Worm (Caenorhabditis elegans) whole organism, early embryonic: ENCODE results near the gene nstp-9.

ENCODE experiments used
- B0310.2 ChIP-seq: sonication (generic microtip); optimal IDR thresholded peaks from 2 replicates; lab custom pipeline; 2016; ENCODE audit warnings: mild to moderate bottlenecking, missing genetic modification characterization, missing compliant biosample characterization
- F13C5.2 ChIP-seq: sonication (generic microtip); optimal IDR thresholded peaks from 2 replicates; lab custom pipeline; 2017; ENCODE audit warnings: mild to moderate bottlenecking, missing genetic modification characterization, inconsistent platforms, missing compliant biosample characterization
- aly-1 ChIP-seq: sonication (generic microtip); optimal IDR thresholded peaks from 2 replicates; lab custom pipeline; 2016; ENCODE audit warnings: missing genetic modification characterization, missing compliant biosample characterization
- ama-1 ChIP-seq: fragments of 150-350 bp; optimal IDR thresholded peaks from 2 replicates; lab custom pipeline; 2014
- ceh-13 ChIP-seq: fragments of 200-800 bp; sonication (Bioruptor generic); optimal IDR thresholded peaks from 2 replicates; lab custom pipeline; 2018; ENCODE audit warnings: mild to moderate bottlenecking, missing genetic modification characterization, missing compliant biosample characterization
- ceh-36 ChIP-seq: sonication (generic microtip); optimal IDR thresholded peaks from 2 replicates; lab custom pipeline; 2016; ENCODE audit warnings: missing genetic modification characterization, inconsistent platforms, missing compliant biosample characterization
- ets-7 ChIP-seq: sonication (generic microtip); optimal IDR thresholded peaks from 2 replicates; lab custom pipeline; 2016; ENCODE audit warnings: missing genotype, missing genetic modification characterization, missing compliant biosample characterization
- flt-1 ChIP-seq: fragments of 200-800 bp; sonication (Bioruptor generic); IDR thresholded peaks from 2 replicates; pipeline ENCODE4 v1.3.6; 2022; ENCODE audit warnings: missing genetic modification characterization, missing compliant biosample characterization
- hmbx-1 ChIP-seq: sonication (generic microtip); optimal IDR thresholded peaks from 2 replicates; lab custom pipeline; 2016; ENCODE audit warnings: mild to moderate bottlenecking, missing genetic modification characterization, missing compliant biosample characterization
- hmg-4 ChIP-seq: fragments of 200-800 bp; sonication (Bioruptor generic); optimal IDR thresholded peaks from 2 replicates; lab custom pipeline; 2018; ENCODE audit warnings: mild to moderate bottlenecking, missing genetic modification characterization, missing compliant biosample characterization
- hnd-1 ChIP-seq: sonication (generic microtip); optimal IDR thresholded peaks from 2 replicates; lab custom pipeline; 2016; ENCODE audit warnings: missing genetic modification characterization, missing compliant biosample characterization
- pes-1 ChIP-seq: fragments of 200-800 bp; sonication (Bioruptor generic); IDR thresholded peaks from 2 replicates; pipeline ENCODE4 v1.3.6; 2022; ENCODE audit warnings: missing genetic modification reagents, missing genetic modification characterization, missing compliant biosample characterization
- scrt-1 ChIP-seq: fragments of 200-800 bp; sonication (Bioruptor generic); IDR thresholded peaks from 2 replicates; pipeline ENCODE4 v1.3.6; 2022; ENCODE audit warnings: missing genetic modification characterization, missing compliant biosample characterization
- sea-1 ChIP-seq: fragments of 200-800 bp; sonication (Bioruptor generic); conservative IDR thresholded peaks from 2 replicates; pipeline ENCODE4 v1.3.6; 2022; ENCODE audit warnings: missing genetic modification characterization, missing compliant biosample characterization
- tbx-11 ChIP-seq: fragments of 200-800 bp; sonication (Bioruptor generic); IDR thresholded peaks from 2 replicates; pipeline ENCODE4 v1.3.6; 2022; ENCODE audit warnings: missing genetic modification characterization, missing compliant biosample characterization
- tbx-37 ChIP-seq: fragments of 200-800 bp; sonication (Bioruptor generic); conservative IDR thresholded peaks from 2 replicates; pipeline ENCODE4 v1.3.6; 2022; ENCODE audit warnings: missing genetic modification reagents, missing genetic modification characterization, missing compliant biosample characterization
- tra-4 ChIP-seq: sonication (generic microtip); optimal IDR thresholded peaks from 2 replicates; lab custom pipeline; 2017; ENCODE audit warnings: missing genetic modification characterization, missing compliant biosample characterization

Gene nstp-9

ce11 chrX:10919613-10920012 lies at the start of gene nstp-9:
nstp-9 (minus strand) TSS chrX:10919713.
- TF ChIP-seq scrt-1 (GFP tag; lab: Robert Waterston, UW) (no peak), sea-1 (GFP tag; lab: Robert Waterston, UW) (no peak), ets-7 (tag; lab: Kevin White, UChicago) (no peak)

- TF ChIP-seq aly-1 (tag; lab: Kevin White, UChicago) (no peak), ets-7 (tag; lab: Kevin White, UChicago) (no peak), hmbx-1 (tag; lab: Kevin White, UChicago) (no peak), tbx-37 (GFP tag; lab: Robert Waterston, UW) (no peak), sea-1 (GFP tag; lab: Robert Waterston, UW) (no peak), B0310.2 (tag; lab: Kevin White, UChicago) (no peak)
These were observed 48.2 kb upstream of the nstp-9 start, which contains the start of gene K09C8.9 for ce11 chrX:10967698-10968097. K09C8.9 (minus strand) TSS chrX:10967798.

- TF ChIP-seq ets-7 (tag; lab: Kevin White, UChicago), result no peak
- TF ChIP-seq hmg-4 (GFP tag; lab: Kevin White, UChicago), result no peak
- no peak for TF ChIP-seq flt-1 (GFP tag; lab: Robert Waterston, UW)
- no peak for TF ChIP-seq tbx-11 (GFP tag; lab: Robert Waterston, UW)
- no peak for TF ChIP-seq hnd-1
- no peak for TF ChIP-seq tbx-37 (GFP tag; lab: Robert Waterston, UW)
- no peak for TF ChIP-seq sea-1 (GFP tag; lab: Robert Waterston, UW)
- no peak for TF ChIP-seq aly-1 (tag; lab: Kevin White, UChicago)
These were observed 46.7 kb upstream of the nstp-9 start, which contains the start of gene lge-1 for ce11 chrX:10966251-10966650. lge-1 (plus strand) TSS chrX:10966551.

ce11 chrX:10965508-10965907 lies 46.0 kb upstream of the nstp-9 start:
- TF ChIP-seq pes-1 (no peak), hmg-4 (GFP tag; lab: Kevin White, UChicago) (no peak), B0310.2 (tag; lab: Kevin White, UChicago) (no peak), scrt-1 (GFP tag; lab: Robert Waterston, UW) (no peak), flt-1 (GFP tag; lab: Robert Waterston, UW) (no peak), ceh-36 (tag; lab: Kevin White, UChicago) (no peak), aly-1 (tag; lab: Kevin White, UChicago) (no peak), hnd-1 (no peak), tbx-37 (GFP tag; lab: Robert Waterston, UW) (no peak), sea-1 (GFP tag; lab: Robert Waterston, UW) (no peak), hmbx-1 (tag; lab: Kevin White, UChicago) (no peak), ceh-13 (GFP tag; lab: Kevin White, UChicago) (no peak), ama-1 (lab: Kevin White, UChicago) (no peak), ets-7 (tag; lab: Kevin White, UChicago) (no peak), F13C5.2 (tag; lab: Kevin White, UChicago) (no peak), tra-4 (tag; lab: Kevin White, UChicago) (no peak), tbx-11 (GFP tag; lab: Robert Waterston, UW) (no peak)

- TF ChIP-seq flt-1 (GFP tag; lab: Robert Waterston, UW) (peak; percentile 89; the same call in 1 of the 2 replicates), ceh-36 (tag; lab: Kevin White, UChicago) (peak; percentile 81), F13C5.2 (tag; lab: Kevin White, UChicago) (peak; percentile 89), sea-1 (GFP tag; lab: Robert Waterston, UW) (peak; percentile 87), pes-1 (no peak), B0310.2 (tag; lab: Kevin White, UChicago) (peak; percentile 76), tbx-37 (GFP tag; lab: Robert Waterston, UW) (peak; percentile 92), hmbx-1 (tag; lab: Kevin White, UChicago) (peak; percentile 45), hnd-1 (peak; percentile 71), ceh-13 (GFP tag; lab: Kevin White, UChicago) (peak; percentile 79), tra-4 (tag; lab: Kevin White, UChicago) (peak; percentile 16), tbx-11 (GFP tag; lab: Robert Waterston, UW) (peak; percentile 87), ets-7 (tag; lab: Kevin White, UChicago) (peak; percentile 79), ama-1 (lab: Kevin White, UChicago) (no peak), scrt-1 (GFP tag; lab: Robert Waterston, UW) (peak; percentile 91), hmg-4 (GFP tag; lab: Kevin White, UChicago) (peak; percentile 88), aly-1 (tag; lab: Kevin White, UChicago) (peak; percentile 78)
These were observed 44.0 kb upstream of the nstp-9 start, which contains the start of gene nas-10 for ce11 chrX:10963453-10964046. nas-10 (minus strand) TSS chrX:10963503.

ce11 chrX:10961724-10962123 lies 42.2 kb upstream of the nstp-9 start:
- TF ChIP-seq tra-4 (tag; lab: Kevin White, UChicago), result no peak
- no peak for TF ChIP-seq hnd-1
- TF ChIP-seq ceh-13 (GFP tag; lab: Kevin White, UChicago), result no peak
- no peak for TF ChIP-seq ama-1 (lab: Kevin White, UChicago)
- no peak for TF ChIP-seq sea-1 (GFP tag; lab: Robert Waterston, UW)
- no peak for TF ChIP-seq hmbx-1 (tag; lab: Kevin White, UChicago)
- no peak for TF ChIP-seq F13C5.2 (tag; lab: Kevin White, UChicago)
- no peak for TF ChIP-seq hmg-4 (GFP tag; lab: Kevin White, UChicago)
- TF ChIP-seq scrt-1 (GFP tag; lab: Robert Waterston, UW), result no peak
- no peak for TF ChIP-seq pes-1
- TF ChIP-seq flt-1 (GFP tag; lab: Robert Waterston, UW), result no peak
- TF ChIP-seq ets-7 (tag; lab: Kevin White, UChicago), result no peak
- no peak for TF ChIP-seq B0310.2 (tag; lab: Kevin White, UChicago)
- no peak for TF ChIP-seq tbx-11 (GFP tag; lab: Robert Waterston, UW)

- no peak for TF ChIP-seq tra-4 (tag; lab: Kevin White, UChicago)
- TF ChIP-seq hnd-1, result no peak
These were observed 39.6 kb upstream of the nstp-9 start, which contains the start of gene K09C8.2 for ce11 chrX:10959136-10959535. K09C8.2 (plus strand) TSS chrX:10959436.
